Fruit fly (Drosophila melanogaster): ENCODE results near the gene CG13895.
A peak's percentile ranks its signal among the peaks of the same experiment; 100 is the strongest.

Gene CG13895

dm6 chr3L:711839-712553 lies 4.0 kb upstream of the CG13895 start, which contains the start of gene CG13896 (continued):
- TF ChIP-seq CG11696 (GFP tag; IDR thresholded peaks at IDR 0.05) (no peak), CG8924 (tag; optimal IDR thresholded peaks at IDR 0.05) (peak; percentile 76), klu (GFP tag; IDR thresholded peaks at IDR 0.05) (peak; percentile 57; the same call in 1 of the 2 replicates), Oaz (GFP tag; IDR thresholded peaks at IDR 0.05) (peak; percentile 77), nau (GFP tag; optimal IDR thresholded peaks at IDR 0.05) (peak; percentile 42), Doc2 (GFP tag; IDR thresholded peaks at IDR 0.05) (0 out of 2 replicates have a peak, but pooled peaks have one; percentile 25)

dm6 chr3L:710345-710822 lies 2.4 kb upstream of the CG13895 start, which contains the start of gene CkIIalpha-i3:
CkIIalpha-i3 (minus strand) TSS chr3L:710607.
- peak; percentile 76 for TF ChIP-seq CTCF (GFP tag; optimal IDR thresholded peaks at IDR 0.05)
- TF ChIP-seq stwl (tag; optimal IDR thresholded peaks at IDR 0.05), result peak; percentile 85
- TF ChIP-seq Hmr (GFP tag; optimal IDR thresholded peaks at IDR 0.05), result peak; percentile 54
- no peak for TF ChIP-seq Rfx (GFP tag; IDR thresholded peaks at IDR 0.05)
- TF ChIP-seq CG2889 (GFP tag; IDR thresholded peaks at IDR 0.05), result no peak
- TF ChIP-seq CG12391 (tag; optimal IDR thresholded peaks at IDR 0.05), result peak; percentile 3
- no peak for TF ChIP-seq trh (GFP tag; optimal IDR thresholded peaks at IDR 0.05)
- no peak for TF ChIP-seq CG6175 (GFP tag; IDR thresholded peaks at IDR 0.05)
- peak; percentile 20 for TF ChIP-seq tio (GFP tag; optimal IDR thresholded peaks at IDR 0.05)
- TF ChIP-seq CG4820 (GFP tag; optimal IDR thresholded peaks at IDR 0.05), result no peak
- TF ChIP-seq rib (GFP tag; IDR thresholded peaks at IDR 0.05), result no peak
- TF ChIP-seq eve (GFP tag; optimal IDR thresholded peaks at IDR 0.05), result peak in 1 of 2 experiments; percentile 64
- TF ChIP-seq pho (GFP tag; optimal IDR thresholded peaks at IDR 0.05), result no peak
- TF ChIP-seq CG7357 (GFP tag; IDR thresholded peaks at IDR 0.05), result no peak
- TF ChIP-seq CG14710 (tag; optimal IDR thresholded peaks at IDR 0.05), result peak; percentile 47
- no peak for TF ChIP-seq CG17829 (tag; optimal IDR thresholded peaks at IDR 0.05)
- TF ChIP-seq nerfin-1 (tag; optimal IDR thresholded peaks at IDR 0.05), result peak; percentile 69
- TF ChIP-seq CG10267 (tag; optimal IDR thresholded peaks at IDR 0.05), result peak; percentile 14
- TF ChIP-seq CG2120 (GFP tag; optimal IDR thresholded peaks at IDR 0.05), result peak; percentile 1
- peak; percentile 23 for TF ChIP-seq Dp (GFP tag; optimal IDR thresholded peaks at IDR 0.05)
- TF ChIP-seq BEAF-32 (GFP tag; optimal IDR thresholded peaks at IDR 0.05), result peak; percentile 16
- no peak for TF ChIP-seq Poxn (GFP tag; IDR thresholded peaks at IDR 0.05)
- no peak for TF ChIP-seq HLH54F (GFP tag; optimal IDR thresholded peaks at IDR 0.05)
- no peak for TF ChIP-seq Dip2 (GFP tag; IDR thresholded peaks at IDR 0.05)
- TF ChIP-seq CG2875 (GFP tag; optimal IDR thresholded peaks at IDR 0.05), result no peak
- TF ChIP-seq ash1 (GFP tag; optimal IDR thresholded peaks at IDR 0.05), result no peak
- TF ChIP-seq phol (tag; optimal IDR thresholded peaks at IDR 0.05), result peak; percentile 26
- no peak for TF ChIP-seq run (tag; optimal IDR thresholded peaks at IDR 0.05)
- no peak for TF ChIP-seq ssp (GFP tag; IDR thresholded peaks at IDR 0.05)
- TF ChIP-seq HmgZ (tag; optimal IDR thresholded peaks at IDR 0.05), result peak; percentile 13
- TF ChIP-seq bcd (GFP tag; optimal IDR thresholded peaks at IDR 0.05), result no peak
- TF ChIP-seq tup (GFP tag; optimal IDR thresholded peaks at IDR 0.05), result no peak
- TF ChIP-seq CG1024 (GFP tag; IDR thresholded peaks at IDR 0.05), result no peak
- no peak for TF ChIP-seq CG2678 (tag; optimal IDR thresholded peaks at IDR 0.05)
- no peak for TF ChIP-seq ind (GFP tag; optimal IDR thresholded peaks at IDR 0.05)
- no peak for TF ChIP-seq CG15696 (tag; optimal IDR thresholded peaks at IDR 0.05)
- TF ChIP-seq NK7.1 (GFP tag; optimal IDR thresholded peaks at IDR 0.05), result no peak
- TF ChIP-seq lilli (GFP tag; optimal IDR thresholded peaks at IDR 0.05), result peak; percentile 5
- TF ChIP-seq ewg (GFP tag; optimal IDR thresholded peaks at IDR 0.05), result no peak
- no peak for TF ChIP-seq ato (GFP tag; IDR thresholded peaks at IDR 0.05; ENCODE audit: partially characterized antibody)
- TF ChIP-seq Sry-β (GFP tag; optimal IDR thresholded peaks at IDR 0.05), result no peak
- TF ChIP-seq CG13894 (tag; optimal IDR thresholded peaks at IDR 0.05), result peak; percentile 68
- TF ChIP-seq nmo (GFP tag; optimal IDR thresholded peaks at IDR 0.05), result peak; percentile 38

Measured in whole organism, embryonic.